Fruit fly (Drosophila melanogaster): ENCODE results near the gene Gnpnat.

Gene Gnpnat

DNA sequence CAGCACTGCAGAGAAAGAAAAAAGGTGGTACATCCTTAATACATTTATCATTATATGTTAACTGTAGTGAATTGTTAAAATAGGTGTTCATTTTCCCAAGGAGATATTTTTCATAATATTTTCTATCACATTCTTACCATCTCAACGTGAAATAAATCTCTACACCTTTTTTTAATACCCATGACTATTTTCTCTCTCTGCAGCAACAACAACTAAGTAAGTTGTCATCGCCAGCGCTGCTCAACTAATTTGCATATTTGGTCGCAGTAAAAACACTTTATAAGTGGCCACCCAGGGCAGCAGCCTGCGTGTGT lies 47.6 kb upstream of the Gnpnat start (continued):
- TF ChIP-seq fd3F (GFP tag; optimal IDR thresholded peaks at IDR 0.05): no peak
- peak; percentile 33 for TF ChIP-seq CG9727 (GFP tag; optimal IDR thresholded peaks at IDR 0.05)
- no peak for TF ChIP-seq CG11247 (GFP tag; IDR thresholded peaks at IDR 0.05)
- TF ChIP-seq CG15601 (tag; optimal IDR thresholded peaks at IDR 0.05): peak; percentile 8
- no peak for TF ChIP-seq mld (GFP tag; IDR thresholded peaks at IDR 0.05; ENCODE audit: partially characterized antibody)
- TF ChIP-seq CG10565 (GFP tag; optimal IDR thresholded peaks at IDR 0.05): no peak
- TF ChIP-seq Atf6 (GFP tag; IDR thresholded peaks at IDR 0.05): no peak
- no peak for TF ChIP-seq Poxn (GFP tag; IDR thresholded peaks at IDR 0.05)
- TF ChIP-seq C15 (GFP tag; IDR thresholded peaks at IDR 0.05): no peak
- no peak for TF ChIP-seq danr (GFP tag; IDR thresholded peaks at IDR 0.05)
- TF ChIP-seq schlank (tag; optimal IDR thresholded peaks at IDR 0.05): no peak
- TF ChIP-seq TFAM (GFP tag; optimal IDR thresholded peaks at IDR 0.05): no peak
- peak; percentile 48 for TF ChIP-seq CoRest (tag; optimal IDR thresholded peaks at IDR 0.05)
- 0 out of 3 replicates have a peak, but pooled peaks have one; percentile 18 for TF ChIP-seq CG7357 (GFP tag; IDR thresholded peaks at IDR 0.05)
- TF ChIP-seq CG4424 (GFP tag; optimal IDR thresholded peaks at IDR 0.05): peak; percentile 58
- peak; percentile 2 for TF ChIP-seq CG18476 (GFP tag; optimal IDR thresholded peaks at IDR 0.05)
- 0 out of 2 replicates have a peak, but pooled peaks have one; percentile 38 for TF ChIP-seq esg (GFP tag; conservative IDR thresholded peaks at IDR 0.05)
- no peak for TF ChIP-seq nerfin-2 (GFP tag; IDR thresholded peaks at IDR 0.05; ENCODE audit: partially characterized antibody)
- TF ChIP-seq h (optimal IDR thresholded peaks at IDR 0.05): no peak
- TF ChIP-seq CG12071 (GFP tag; optimal IDR thresholded peaks at IDR 0.05): peak; percentile 9
- peak in 1 of 2 experiments; percentile 12 for TF ChIP-seq Eip74EF (GFP tag; optimal IDR thresholded peaks at IDR 0.05)
- TF ChIP-seq GATAe (GFP tag; conservative IDR thresholded peaks at IDR 0.05): no peak
- peak; percentile 46 for TF ChIP-seq CG7556 (GFP tag; optimal IDR thresholded peaks at IDR 0.05)
- TF ChIP-seq CG2202 (tag; optimal IDR thresholded peaks at IDR 0.05): peak; percentile 13
- TF ChIP-seq CG32767 (GFP tag; IDR thresholded peaks at IDR 0.05): peak; percentile 29; the same call in 1 of the 2 replicates
- peak; percentile 31 for TF ChIP-seq nerfin-1 (tag; optimal IDR thresholded peaks at IDR 0.05)
- TF ChIP-seq trem (tag; optimal IDR thresholded peaks at IDR 0.05): peak; percentile 39
- peak; percentile 0 for TF ChIP-seq CG11723 (GFP tag; optimal IDR thresholded peaks at IDR 0.05)
- TF ChIP-seq HmgZ (tag; optimal IDR thresholded peaks at IDR 0.05): no peak
- TF ChIP-seq Ada2b (GFP tag; IDR thresholded peaks at IDR 0.05): peak; percentile 58
- peak; percentile 29; the same call in 1 of the 2 replicates for TF ChIP-seq Ptx1 (GFP tag; IDR thresholded peaks at IDR 0.05)
- peak; percentile 19 for TF ChIP-seq ind (GFP tag; optimal IDR thresholded peaks at IDR 0.05)
- 0 out of 2 replicates have a peak, but pooled peaks have one; percentile 16 for TF ChIP-seq CG14667 (GFP tag; IDR thresholded peaks at IDR 0.05)
- peak; percentile 4 for TF ChIP-seq CG10654 (GFP tag; optimal IDR thresholded peaks at IDR 0.05)
- TF ChIP-seq CG11504 (tag; optimal IDR thresholded peaks at IDR 0.05): peak; percentile 71
- TF ChIP-seq fd64A (GFP tag; optimal IDR thresholded peaks at IDR 0.05): no peak
- TF ChIP-seq CG12299 (tag; optimal IDR thresholded peaks at IDR 0.05): no peak
- TF ChIP-seq CG13424 (tag; optimal IDR thresholded peaks at IDR 0.05): peak; percentile 58
- TF ChIP-seq CG13624 (GFP tag; optimal IDR thresholded peaks at IDR 0.05): peak; percentile 26
- TF ChIP-seq CG6689 (GFP tag; IDR thresholded peaks at IDR 0.05): peak; percentile 29; the same call in 1 of the 2 replicates
- 0 out of 2 replicates have a peak, but pooled peaks have one; percentile 29 for TF ChIP-seq Drgx (GFP tag; IDR thresholded peaks at IDR 0.05)
- TF ChIP-seq corto (GFP tag; optimal IDR thresholded peaks at IDR 0.05): no peak
- no peak for TF ChIP-seq tx (GFP tag; optimal IDR thresholded peaks at IDR 0.05)
- TF ChIP-seq CG8281 (tag; optimal IDR thresholded peaks at IDR 0.05): peak; percentile 32
- peak; percentile 61 for TF ChIP-seq dmrt11E (tag; optimal IDR thresholded peaks at IDR 0.05)
- TF ChIP-seq Sox102F (GFP tag; optimal IDR thresholded peaks at IDR 0.05): peak; percentile 69
- TF ChIP-seq HLH54F (GFP tag; optimal IDR thresholded peaks at IDR 0.05): no peak
- TF ChIP-seq Hr3 (GFP tag; optimal IDR thresholded peaks at IDR 0.05): peak; percentile 34
- peak; percentile 20 for TF ChIP-seq CG7786 (GFP tag; optimal IDR thresholded peaks at IDR 0.05)
- no peak for TF ChIP-seq CG3726 (GFP tag; IDR thresholded peaks at IDR 0.05)
- TF ChIP-seq CG31441 (GFP tag; IDR thresholded peaks at IDR 0.05): peak; percentile 52; the same call in 1 of the 2 replicates
